Fruit fly (Drosophila melanogaster): ENCODE data around the gene Oatp33Ea.

Gene Oatp33Ea

DNA sequence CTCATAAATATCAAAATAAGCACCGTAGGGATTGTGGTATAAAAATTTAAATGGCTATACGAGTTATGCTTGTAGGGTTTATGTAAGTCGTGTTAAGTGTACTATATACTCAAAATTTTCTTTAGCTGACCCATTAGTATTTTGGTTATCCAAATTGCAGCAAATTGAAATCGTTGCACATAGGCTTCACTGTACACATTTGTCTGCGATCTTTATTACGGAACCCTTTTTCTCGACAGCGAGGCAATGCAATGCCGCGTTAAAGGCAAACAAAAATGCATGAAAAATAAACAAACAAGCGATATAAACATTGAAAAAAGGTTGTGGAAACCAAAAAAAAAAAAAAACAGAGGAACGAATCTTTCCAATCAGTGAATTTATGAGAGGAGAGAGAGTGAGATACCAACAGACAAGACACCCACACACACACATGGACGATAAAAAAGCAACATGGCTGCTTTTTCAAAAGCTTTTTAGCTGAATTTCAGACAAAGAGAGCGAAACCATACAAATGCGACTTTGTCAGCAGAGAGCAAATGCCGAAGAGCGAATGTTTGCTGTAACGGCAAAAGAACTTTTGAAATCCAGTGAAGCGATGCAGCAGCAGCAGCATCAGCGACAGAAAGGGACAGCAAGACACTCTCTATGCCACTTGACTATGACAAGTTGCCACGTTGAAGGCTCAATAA lies 38.3 kb upstream of the Oatp33Ea start (continued):
- TF ChIP-seq CG17328 (GFP tag; IDR thresholded peaks at IDR 0.05) (peak; percentile 89), CG1792 (GFP tag; optimal IDR thresholded peaks at IDR 0.05) (peak; percentile 81), chm (GFP tag; IDR thresholded peaks at IDR 0.05) (peak; percentile 85), CG12659 (GFP tag; optimal IDR thresholded peaks at IDR 0.05) (peak; percentile 92), tio (GFP tag; optimal IDR thresholded peaks at IDR 0.05) (peak; percentile 81), pros (GFP tag; optimal IDR thresholded peaks at IDR 0.05) (peak; percentile 11), CG17568 (GFP tag; optimal IDR thresholded peaks at IDR 0.05) (peak; percentile 83), run (tag; optimal IDR thresholded peaks at IDR 0.05) (peak; percentile 87), Pdp1 (GFP tag; optimal IDR thresholded peaks at IDR 0.05) (peak; percentile 84 to 89), stc (GFP tag; IDR thresholded peaks at IDR 0.05) (peak; percentile 91), CG15514 (GFP tag; optimal IDR thresholded peaks at IDR 0.05) (peak; percentile 61), br (optimal IDR thresholded peaks at IDR 0.05) (no peak), esg (GFP tag; conservative IDR thresholded peaks at IDR 0.05) (peak; percentile 81), Neu2 (GFP tag; optimal IDR thresholded peaks at IDR 0.05; ENCODE audit: borderline replicate concordance) (peak; percentile 9), TFAM (GFP tag; optimal IDR thresholded peaks at IDR 0.05) (no peak), Oaz (GFP tag; IDR thresholded peaks at IDR 0.05) (no peak; the same call in 1 of the 2 replicates), Opbp (GFP tag; IDR thresholded peaks at IDR 0.05; ENCODE audit: partially characterized antibody) (no peak), ac (GFP tag; optimal IDR thresholded peaks at IDR 0.05) (peak; percentile 15), ato (GFP tag; IDR thresholded peaks at IDR 0.05; ENCODE audit: partially characterized antibody) (no peak), Hand (GFP tag; optimal IDR thresholded peaks at IDR 0.05) (peak; percentile 80), so (GFP tag; IDR thresholded peaks at IDR 0.05) (peak; percentile 89), CG7745 (tag; optimal IDR thresholded peaks at IDR 0.05) (peak; percentile 9), CG10366 (GFP tag; IDR thresholded peaks at IDR 0.05) (peak; percentile 89), CG13894 (tag; optimal IDR thresholded peaks at IDR 0.05) (peak; percentile 86), shn (GFP tag; optimal IDR thresholded peaks at IDR 0.05) (peak; percentile 91), CG7271 (tag; optimal IDR thresholded peaks at IDR 0.05) (peak; percentile 1), amos (GFP tag; IDR thresholded peaks at IDR 0.05; ENCODE audit: partially characterized antibody) (no peak), CG1529 (GFP tag; optimal IDR thresholded peaks at IDR 0.05) (peak; percentile 81), CG17829 (tag; optimal IDR thresholded peaks at IDR 0.05) (peak; percentile 84), gfzf (GFP tag; optimal IDR thresholded peaks at IDR 0.05) (no peak), jumu (GFP tag; optimal IDR thresholded peaks at IDR 0.05) (peak; percentile 88), Gug (GFP tag; IDR thresholded peaks at IDR 0.05) (peak; percentile 79), ttk (GFP tag; IDR thresholded peaks at IDR 0.05) (no peak; the same call in 1 of the 2 replicates), sens (GFP tag) (peak; percentile 97), Hey (tag; optimal IDR thresholded peaks at IDR 0.05) (peak; percentile 63), dpn (GFP tag; optimal IDR thresholded peaks at IDR 0.05) (peak; percentile 88 to 90), CG5245 (GFP tag; optimal IDR thresholded peaks at IDR 0.05) (peak; percentile 81), kah (GFP tag; optimal IDR thresholded peaks at IDR 0.05) (peak; percentile 57), Drgx (GFP tag; IDR thresholded peaks at IDR 0.05) (peak; percentile 96), nom (GFP tag; optimal IDR thresholded peaks at IDR 0.05) (peak; percentile 90), CG11247 (GFP tag; IDR thresholded peaks at IDR 0.05) (0 out of 2 replicates have a peak, but pooled peaks have one; percentile 76), Hr39 (optimal IDR thresholded peaks at IDR 0.05) (no peak), CG9797 (GFP tag; optimal IDR thresholded peaks at IDR 0.05) (no peak), CG16813 (GFP tag; IDR thresholded peaks at IDR 0.05; ENCODE audit: partially characterized antibody) (no peak), HLH54F (GFP tag; optimal IDR thresholded peaks at IDR 0.05) (peak; percentile 91), zf30C (GFP tag; optimal IDR thresholded peaks at IDR 0.05) (no peak), CG43689 (GFP tag; IDR thresholded peaks at IDR 0.05) (no peak; the same call in 1 of the 2 replicates), sob (GFP tag; IDR thresholded peaks at IDR 0.05) (peak; percentile 85), rib (GFP tag; IDR thresholded peaks at IDR 0.05) (peak; percentile 74), CG2889 (GFP tag; IDR thresholded peaks at IDR 0.05) (peak; percentile 72; the same call in 1 of the 3 replicates)
